Worm (Caenorhabditis elegans) whole organism, L1 larva: ENCODE data around the gene gcp-2.2.

ENCODE experiments used
- C16A3.4 ChIP-seq: fragments of 150-350 bp; optimal IDR thresholded peaks from 2 replicates; lab custom pipeline; 2014; ENCODE audit warnings: missing biosample characterization, missing genetic modification characterization
- F16B12.6 ChIP-seq: fragments of 150-350 bp; optimal IDR thresholded peaks from 2 replicates; lab custom pipeline; 2014; ENCODE audit warnings: missing biosample characterization, missing genetic modification characterization
- Y116A8C.19 ChIP-seq: sonication (generic microtip); optimal IDR thresholded peaks from 2 replicates; lab custom pipeline; 2016; ENCODE audit warnings: missing compliant biosample characterization, missing genetic modification characterization, borderline replicate concordance
- aha-1 ChIP-seq: fragments of 150-350 bp; optimal IDR thresholded peaks from 2 replicates; lab custom pipeline; 2014; ENCODE audit warnings: missing biosample characterization, missing genetic modification characterization
- ama-1 ChIP-seq: fragments of 150-350 bp; optimal IDR thresholded peaks from 2 replicates; lab custom pipeline; 2014
- blmp-1 ChIP-seq: fragments of 150-350 bp; optimal IDR thresholded peaks from 2 replicates; lab custom pipeline; 2014; ENCODE audit warnings: missing biosample characterization, missing genetic modification characterization
- ceh-88 ChIP-seq: fragments of 200-800 bp; sonication (Bioruptor generic); IDR thresholded peaks from 2 replicates; pipeline ENCODE4 v1.3.6; 2022; ENCODE audit warnings: missing genetic modification characterization, missing compliant biosample characterization
- ceh-90 ChIP-seq: sonication (generic microtip); optimal IDR thresholded peaks from 2 replicates; lab custom pipeline; 2016; ENCODE audit warnings: missing genetic modification characterization, missing compliant biosample characterization
- ces-1 ChIP-seq: fragments of 150-350 bp; optimal IDR thresholded peaks from 2 replicates; lab custom pipeline; 2014; ENCODE audit warnings: missing biosample characterization, missing genetic modification reagents, missing genetic modification characterization
- dpl-1 ChIP-seq, 3 experiments: fragments of 150-350 bp in 2 of 3; sonication (generic microtip) in 1 of 3; optimal IDR thresholded peaks; 2 replicates each; lab custom pipeline; 2014 to 2017; ENCODE audit warnings: missing biosample characterization in 3 of 3, missing genetic modification characterization in 3 of 3, missing genetic modification reagents in 3 of 3
- dsc-1 ChIP-seq: sonication (generic microtip); optimal IDR thresholded peaks from 2 replicates; lab custom pipeline; 2016; ENCODE audit warnings: mild to moderate bottlenecking, missing genetic modification characterization, missing compliant biosample characterization
- efl-3 ChIP-seq: fragments of 200-800 bp; sonication (Bioruptor generic); optimal IDR thresholded peaks from 2 replicates; lab custom pipeline; 2018; ENCODE audit warnings: mild to moderate bottlenecking, missing genetic modification characterization, missing compliant biosample characterization
- egl-13 ChIP-seq: sonication (generic microtip); optimal IDR thresholded peaks from 2 replicates; lab custom pipeline; 2016; ENCODE audit warnings: missing genotype, missing genetic modification reagents, missing genetic modification characterization, missing compliant biosample characterization
- elt-3 ChIP-seq, 6 experiments: fragments of 150-350 bp in 1 of 6; sonication (generic microtip); optimal IDR thresholded peaks; 2 replicates each; lab custom pipeline; 2017 to 2018; ENCODE audit warnings: missing biosample characterization in 6 of 6, missing genetic modification characterization in 6 of 6, inconsistent platforms in 1 of 6
- fkh-8 ChIP-seq: sonication (generic microtip); optimal IDR thresholded peaks from 2 replicates; lab custom pipeline; 2016; ENCODE audit warnings: mild to moderate bottlenecking, missing genetic modification characterization, missing compliant biosample characterization
- fos-1 ChIP-seq: fragments of 150-350 bp; optimal IDR thresholded peaks from 2 replicates; lab custom pipeline; 2014; ENCODE audit warnings: missing biosample characterization, missing genetic modification characterization
- grh-1 ChIP-seq: fragments of 200-800 bp; sonication (Bioruptor generic); IDR thresholded peaks from 2 replicates; pipeline ENCODE4 v1.3.6; 2022; ENCODE audit warnings: missing genetic modification reagents, missing genetic modification characterization, missing compliant biosample characterization
- hlh-17 ChIP-seq: fragments of 200-800 bp; sonication (Bioruptor generic); optimal IDR thresholded peaks from 2 replicates; lab custom pipeline; 2018; ENCODE audit warnings: missing genetic modification characterization, mild to moderate bottlenecking, missing compliant biosample characterization, moderate library complexity, borderline replicate concordance
- hlh-4 ChIP-seq: sonication (generic microtip); optimal IDR thresholded peaks from 2 replicates; lab custom pipeline; 2016; ENCODE audit warnings: mild to moderate bottlenecking, missing genetic modification characterization, missing compliant biosample characterization
- hpl-2 ChIP-seq: fragments of 150-350 bp; optimal IDR thresholded peaks from 2 replicates; lab custom pipeline; 2014; ENCODE audit warnings: missing biosample characterization, missing genetic modification reagents, missing genetic modification characterization
- irx-1 ChIP-seq: sonication (generic microtip); optimal IDR thresholded peaks from 2 replicates; lab custom pipeline; 2016; ENCODE audit warnings: missing genetic modification characterization, missing compliant biosample characterization
- jun-1 ChIP-seq: fragments of 150-350 bp; optimal IDR thresholded peaks from 2 replicates; lab custom pipeline; 2014; ENCODE audit warnings: missing biosample characterization, missing genetic modification reagents, missing genetic modification characterization
- lin-13 ChIP-seq: fragments of 150-350 bp; optimal IDR thresholded peaks from 2 replicates; lab custom pipeline; 2014; ENCODE audit warnings: missing biosample characterization, missing genetic modification reagents, missing genetic modification characterization
- lin-15B ChIP-seq: fragments of 150-350 bp; sonication (generic microtip); optimal IDR thresholded peaks from 3 replicates; lab custom pipeline; 2014; ENCODE audit warnings: missing biosample characterization, missing genetic modification characterization
- lir-3 ChIP-seq: sonication (generic microtip); optimal IDR thresholded peaks from 2 replicates; lab custom pipeline; 2016; ENCODE audit warnings: mild to moderate bottlenecking, missing genetic modification characterization, moderate library complexity, missing compliant biosample characterization; ENCODE audit not compliant: poor library complexity
- mab-9 ChIP-seq: fragments of 200-800 bp; sonication (Bioruptor generic); IDR thresholded peaks from 2 replicates; pipeline ENCODE4 v1.3.6; 2022; ENCODE audit warnings: missing genetic modification reagents, missing genetic modification characterization, missing compliant biosample characterization
- mdl-1 ChIP-seq, 2 experiments: fragments of 150-350 bp; optimal IDR thresholded peaks; 2 replicates each; lab custom pipeline; 2014 to 2017; ENCODE audit warnings: missing biosample characterization in 2 of 2, missing genetic modification characterization in 2 of 2, inconsistent platforms in 1 of 2
- mef-2 ChIP-seq: fragments of 150-350 bp; optimal IDR thresholded peaks from 2 replicates; lab custom pipeline; 2014; ENCODE audit warnings: missing biosample characterization, missing genetic modification characterization
- mep-1 ChIP-seq: fragments of 150-350 bp; optimal IDR thresholded peaks from 2 replicates; lab custom pipeline; 2014; ENCODE audit warnings: missing biosample characterization, missing genetic modification characterization
- nhr-11 ChIP-seq: fragments of 150-350 bp; optimal IDR thresholded peaks from 2 replicates; lab custom pipeline; 2014; ENCODE audit warnings: missing biosample characterization, missing genetic modification characterization
- nhr-19 ChIP-seq: fragments of 200-800 bp; sonication (Bioruptor generic); conservative IDR thresholded peaks from 2 replicates; pipeline ENCODE4 v1.3.6; 2022; ENCODE audit warnings: missing genetic modification characterization, missing compliant biosample characterization
- nhr-20 ChIP-seq: sonication (generic microtip); optimal IDR thresholded peaks from 2 replicates; lab custom pipeline; 2016; ENCODE audit warnings: mild to moderate bottlenecking, missing genetic modification characterization, missing compliant biosample characterization
- nhr-237 ChIP-seq: fragments of 150-350 bp; optimal IDR thresholded peaks from 2 replicates; lab custom pipeline; 2014; ENCODE audit warnings: missing biosample characterization, missing genetic modification characterization
- nhr-28 ChIP-seq: fragments of 150-350 bp; optimal IDR thresholded peaks from 2 replicates; lab custom pipeline; 2014; ENCODE audit warnings: missing biosample characterization, missing genetic modification characterization
- nhr-47 ChIP-seq: sonication (generic microtip); optimal IDR thresholded peaks from 2 replicates; lab custom pipeline; 2016; ENCODE audit warnings: mild to moderate bottlenecking, missing genetic modification characterization, moderate library complexity, missing compliant biosample characterization
- nhr-76 ChIP-seq: sonication (generic microtip); optimal IDR thresholded peaks from 2 replicates; lab custom pipeline; 2017; ENCODE audit warnings: missing biosample characterization, missing genetic modification characterization
- nhr-84 ChIP-seq: sonication (generic microtip); optimal IDR thresholded peaks from 2 replicates; lab custom pipeline; 2017; ENCODE audit warnings: missing biosample characterization, missing genetic modification characterization
- nhr-85 ChIP-seq: sonication (generic microtip); peaks from one replicate; lab custom pipeline; 2016; ENCODE audit warnings: missing genetic modification characterization, inconsistent platforms, missing compliant biosample characterization
- nhr-90 ChIP-seq: sonication (generic microtip); optimal IDR thresholded peaks from 2 replicates; lab custom pipeline; 2016; ENCODE audit warnings: mild to moderate bottlenecking, missing genetic modification characterization, missing compliant biosample characterization; ENCODE audit not compliant: poor library complexity
- pax-3 ChIP-seq: fragments of 200-800 bp; sonication (Bioruptor generic); optimal IDR thresholded peaks from 2 replicates; lab custom pipeline; 2018; ENCODE audit warnings: mild to moderate bottlenecking, missing genetic modification characterization, moderate library complexity, missing compliant biosample characterization
- sox-4 ChIP-seq: sonication (generic microtip); optimal IDR thresholded peaks from 2 replicates; lab custom pipeline; 2016; ENCODE audit warnings: missing genetic modification characterization, missing compliant biosample characterization
- sptf-1 ChIP-seq: fragments of 150-350 bp; optimal IDR thresholded peaks from 2 replicates; lab custom pipeline; 2014; ENCODE audit warnings: missing biosample characterization, missing genetic modification characterization
- sup-37 ChIP-seq: fragments of 200-800 bp; sonication (Bioruptor generic); optimal IDR thresholded peaks from 2 replicates; lab custom pipeline; 2018; ENCODE audit warnings: mild to moderate bottlenecking, missing genetic modification characterization, missing compliant biosample characterization
- unc-130 ChIP-seq: fragments of 150-350 bp; optimal IDR thresholded peaks from 2 replicates; lab custom pipeline; 2017; ENCODE audit warnings: missing biosample characterization, missing genetic modification characterization, inconsistent platforms
- unc-62 ChIP-seq: fragments of 150-350 bp; optimal IDR thresholded peaks from 2 replicates; lab custom pipeline; 2014; ENCODE audit warnings: missing biosample characterization, missing genetic modification reagents, missing genetic modification characterization
- unc-98 ChIP-seq: fragments of 200-800 bp; sonication (Bioruptor generic); IDR thresholded peaks from 2 replicates; pipeline ENCODE4 v1.3.6; 2022; ENCODE audit warnings: missing genetic modification characterization, missing compliant biosample characterization
- vab-15 ChIP-seq: sonication (generic microtip); optimal IDR thresholded peaks from 2 replicates; lab custom pipeline; 2017; ENCODE audit warnings: missing genotype, mild to moderate bottlenecking, missing genetic modification characterization, missing compliant biosample characterization
- xbp-1 ChIP-seq: sonication (generic microtip); optimal IDR thresholded peaks from 2 replicates; lab custom pipeline; 2016; ENCODE audit warnings: missing genetic modification characterization, missing compliant biosample characterization
- zag-1 ChIP-seq: fragments of 150-350 bp; optimal IDR thresholded peaks from 2 replicates; lab custom pipeline; 2014; ENCODE audit warnings: missing biosample characterization, missing genetic modification characterization
- zip-4 ChIP-seq: fragments of 200-800 bp; sonication (Bioruptor generic); optimal IDR thresholded peaks from 2 replicates; lab custom pipeline; 2018; ENCODE audit warnings: mild to moderate bottlenecking, missing genetic modification characterization, moderate library complexity, missing compliant biosample characterization
- ztf-11 ChIP-seq, 2 experiments: sonication (generic microtip); optimal IDR thresholded peaks; 2 replicates each; lab custom pipeline; 2016 to 2017; ENCODE audit warnings: missing genetic modification characterization in 2 of 2, missing biosample characterization in 1 of 2, missing compliant biosample characterization in 1 of 2

The gcp-2.2 gene

DNA sequence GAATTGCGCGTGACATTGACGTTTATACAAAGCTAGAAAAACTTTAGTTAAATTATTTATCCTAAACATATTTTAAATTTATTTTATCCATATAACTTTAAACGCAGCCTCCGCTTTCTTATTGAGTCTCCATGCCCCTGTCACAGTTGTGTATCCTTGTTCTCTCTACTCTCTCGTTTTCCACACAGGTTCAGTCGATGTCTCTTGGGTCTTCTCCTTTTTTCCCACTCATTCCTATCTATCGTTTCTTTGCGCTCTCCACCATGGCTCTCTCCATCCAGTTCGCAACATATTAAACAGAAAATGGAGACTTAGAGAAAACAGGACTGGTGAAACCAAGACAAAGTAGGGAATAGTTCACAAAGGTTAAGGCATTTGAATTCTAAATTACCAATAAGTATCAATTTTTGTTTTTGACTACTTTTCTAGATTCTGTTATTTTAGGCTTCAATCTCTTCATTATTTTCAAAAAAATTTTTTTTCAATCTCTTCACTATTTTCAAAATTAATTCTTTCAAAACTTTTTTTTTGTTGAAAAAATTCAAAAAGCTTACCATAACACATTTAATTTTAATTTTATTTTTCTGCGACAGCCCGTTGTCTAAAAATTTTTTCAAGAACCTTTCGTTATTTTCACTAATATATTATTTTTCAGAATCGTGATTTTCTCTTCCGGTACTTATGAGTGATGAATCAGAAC lies 15.3 kb upstream of the gcp-2.2 start, which contains the start of gene sdc-2 (continued):
- TF ChIP-seq mep-1 (tag; lab: Kevin White, UChicago) (no peak), sptf-1 (tag; lab: Kevin White, UChicago) (no peak), Y116A8C.19 (no peak), nhr-237 (tag; lab: Kevin White, UChicago) (peak; percentile 43), hlh-17 (GFP tag; lab: Kevin White, UChicago) (no peak), zip-4 (GFP tag; lab: Kevin White, UChicago) (no peak), zag-1 (no peak), nhr-85 (peak; percentile 60), nhr-47 (tag; lab: Kevin White, UChicago) (peak; percentile 82), mdl-1 (tag; optimal IDR thresholded peaks at IDR 0.05; lab: Kevin White, UChicago) (peak in 1 of 2 experiments; percentile 68), lin-13 (GFP tag; lab: Kevin White, UChicago) (peak; percentile 12), mab-9 (GFP tag; lab: Robert Waterston, UW) (no peak), nhr-76 (tag; lab: Kevin White, UChicago) (no peak), F16B12.6 (tag; lab: Kevin White, UChicago) (no peak), blmp-1 (peak; percentile 66), nhr-84 (tag; lab: Kevin White, UChicago) (no peak), egl-13 (tag; lab: Kevin White, UChicago) (peak; percentile 53), lir-3 (tag; lab: Kevin White, UChicago) (peak; percentile 49), aha-1 (tag; lab: Kevin White, UChicago) (no peak), hpl-2 (GFP tag; lab: Kevin White, UChicago) (no peak), elt-3 (tag; optimal IDR thresholded peaks at IDR 0.05; lab: Kevin White, UChicago) (peak in 3 of 6 experiments; percentile 6 to 68 (median 40)), efl-3 (GFP tag; lab: Kevin White, UChicago) (no peak), unc-130 (tag; lab: Kevin White, UChicago) (no peak), nhr-19 (GFP tag; lab: Robert Waterston, UW) (peak; percentile 58), dpl-1 (GFP tag; optimal IDR thresholded peaks at IDR 0.05; lab: Kevin White, UChicago) (no peak), vab-15 (tag; lab: Kevin White, UChicago) (no peak), ztf-11 (tag; optimal IDR thresholded peaks at IDR 0.05; lab: Kevin White, UChicago) (peak in 1 of 2 experiments; percentile 7), dsc-1 (tag; lab: Kevin White, UChicago) (peak; percentile 75), nhr-20 (tag; lab: Kevin White, UChicago) (peak; percentile 78), mef-2 (tag; lab: Kevin White, UChicago) (no peak), irx-1 (tag; lab: Kevin White, UChicago) (peak; percentile 51), pax-3 (tag; lab: Kevin White, UChicago) (no peak), lin-15B (tag; lab: Kevin White, UChicago) (no peak), hlh-4 (tag; lab: Kevin White, UChicago) (no peak), fos-1 (tag; lab: Kevin White, UChicago) (no peak), unc-62 (GFP tag; lab: Kevin White, UChicago) (no peak), ces-1 (GFP tag; lab: Kevin White, UChicago) (no peak), sup-37 (GFP tag; lab: Kevin White, UChicago) (no peak), grh-1 (no peak), nhr-28 (tag; lab: Kevin White, UChicago) (no peak), fkh-8 (tag; lab: Kevin White, UChicago) (peak; percentile 63), sox-4 (no peak), C16A3.4 (tag; lab: Kevin White, UChicago) (peak; percentile 90), nhr-11 (no peak), xbp-1 (tag; lab: Kevin White, UChicago) (peak; percentile 30), ceh-90 (tag; lab: Kevin White, UChicago) (no peak), unc-98 (GFP tag; lab: Robert Waterston, UW) (no peak), ceh-88 (GFP tag; lab: Robert Waterston, UW) (no peak), jun-1 (tag; lab: Kevin White, UChicago) (peak; percentile 76), ama-1 (lab: Kevin White, UChicago) (no peak), nhr-90 (peak; percentile 82)
